Fruit fly (Drosophila melanogaster) whole organism, embryonic: ENCODE measurements around the gene Cat.

ENCODE experiments used
- Antp ChIP-seq: fragments of 200-800 bp; sonication (Bioruptor generic); optimal IDR thresholded peaks from 3 replicates; lab custom pipeline; 2016; ENCODE audit warnings: missing biosample characterization, missing genetic modification characterization
- Asciz ChIP-seq: fragments of 200-800 bp; sonication (Bioruptor generic); optimal IDR thresholded peaks from 2 replicates; lab custom pipeline; 2017; ENCODE audit warnings: missing biosample characterization, mild to moderate bottlenecking, missing genetic modification characterization, missing genetic modification reagents
- B-H1 ChIP-seq: fragments of 200-800 bp; sonication (Bioruptor generic); IDR thresholded peaks from 3 replicates; pipeline ENCODE4 v1.3.6; 2022; ENCODE audit warnings: missing biosample characterization, missing genetic modification characterization
- Blimp-1 ChIP-seq: fragments of 200-800 bp; sonication (Bioruptor generic); optimal IDR thresholded peaks from 3 replicates; lab custom pipeline; 2018; ENCODE audit warnings: missing biosample characterization, missing genetic modification characterization, mild to moderate bottlenecking, moderate library complexity, missing genetic modification reagents
- CG14050 ChIP-seq: fragments of 200-800 bp; sonication (Bioruptor generic); IDR thresholded peaks from 3 replicates; pipeline ENCODE4 v1.3.6; 2022; ENCODE audit warnings: missing biosample characterization, missing genetic modification characterization
- CG15269 ChIP-seq: fragments of 200-800 bp; sonication (Bioruptor generic); optimal IDR thresholded peaks from 2 replicates; lab custom pipeline; 2018; ENCODE audit warnings: missing biosample characterization, mild to moderate bottlenecking, missing genetic modification characterization, moderate library complexity
- CG15479 ChIP-seq: fragments of 200-800 bp; sonication (Bioruptor generic); optimal IDR thresholded peaks from 3 replicates; lab custom pipeline; 2019; ENCODE audit warnings: missing biosample characterization, mild to moderate bottlenecking, missing genetic modification characterization, moderate library complexity
- CG16779 ChIP-seq: fragments of 200-800 bp; sonication (Bioruptor generic); IDR thresholded peaks from 2 replicates; pipeline ENCODE4 v1.3.6; 2022; ENCODE audit warnings: missing biosample characterization, missing genetic modification characterization
- CG17612 ChIP-seq: fragments of 200-800 bp; sonication (Bioruptor generic); IDR thresholded peaks from 2 replicates; pipeline ENCODE4 v1.3.6; 2022; ENCODE audit warnings: missing biosample characterization, missing genetic modification characterization
- CG17802 ChIP-seq: fragments of 200-800 bp; sonication (Bioruptor generic); optimal IDR thresholded peaks from 2 replicates; lab custom pipeline; 2018; ENCODE audit warnings: missing biosample characterization, mild to moderate bottlenecking, missing genetic modification characterization, moderate library complexity
- CG1792 ChIP-seq: fragments of 200-800 bp; sonication (Bioruptor generic); optimal IDR thresholded peaks from 2 replicates; lab custom pipeline; 2016; ENCODE audit warnings: missing biosample characterization, missing genetic modification characterization
- CG3065 ChIP-seq: fragments of 200-800 bp; sonication (Bioruptor generic); optimal IDR thresholded peaks from 2 replicates; lab custom pipeline; 2016; ENCODE audit warnings: missing biosample characterization, missing genetic modification characterization
- CG31441 ChIP-seq: fragments of 200-800 bp; sonication (Bioruptor generic); IDR thresholded peaks from 2 replicates; pipeline ENCODE4 v1.3.6; 2022; ENCODE audit warnings: missing biosample characterization, missing genetic modification characterization
- CG4404 ChIP-seq: fragments of 200-800 bp; sonication (Bioruptor generic); IDR thresholded peaks from 2 replicates; pipeline ENCODE4 v1.3.6; 2022; ENCODE audit warnings: missing biosample characterization, missing genetic modification characterization
- CG4617 ChIP-seq: fragments of 200-800 bp; sonication (Bioruptor generic); optimal IDR thresholded peaks from 3 replicates; lab custom pipeline; 2016; ENCODE audit warnings: missing biosample characterization, missing genetic modification characterization, borderline replicate concordance
- CG8478 ChIP-seq: fragments of >200 bp; optimal IDR thresholded peaks from 2 replicates; lab custom pipeline; 2018
- CG9727 ChIP-seq: fragments of 200-800 bp; sonication (Bioruptor generic); optimal IDR thresholded peaks from 3 replicates; lab custom pipeline; 2017; ENCODE audit warnings: missing biosample characterization, mild to moderate bottlenecking, missing genetic modification characterization
- CHES-1-like ChIP-seq: fragments of 200-800 bp; sonication (Bioruptor generic); optimal IDR thresholded peaks from 2 replicates; lab custom pipeline; 2016; ENCODE audit warnings: missing biosample characterization, missing genetic modification characterization
- CkIIα-i1 ChIP-seq: fragments of 200-800 bp; sonication (Bioruptor generic); IDR thresholded peaks from 2 replicates; pipeline ENCODE4 v1.3.6; 2022; ENCODE audit warnings: missing biosample characterization, missing genetic modification characterization
- Dek ChIP-seq: fragments of 200-800 bp; sonication (Bioruptor generic); optimal IDR thresholded peaks from 3 replicates; lab custom pipeline; 2019; ENCODE audit warnings: missing biosample characterization, mild to moderate bottlenecking, missing genetic modification characterization, moderate library complexity
- Doc3 ChIP-seq: fragments of 200-800 bp; sonication (Bioruptor generic); IDR thresholded peaks from 3 replicates; pipeline ENCODE4 v1.3.6; 2022; ENCODE audit warnings: missing biosample characterization, missing genetic modification characterization; ENCODE audit not compliant: partially characterized antibody
- Dp ChIP-seq: fragments of 200-800 bp; sonication (Bioruptor generic); optimal IDR thresholded peaks from 2 replicates; lab custom pipeline; 2018; ENCODE audit warnings: missing biosample characterization, mild to moderate bottlenecking, missing genetic modification characterization, moderate library complexity
- E2f1 ChIP-seq: fragments of 200-800 bp; sonication (Bioruptor generic); IDR thresholded peaks from 2 replicates; pipeline ENCODE4 v1.3.6; 2022; ENCODE audit warnings: missing biosample characterization, missing genetic modification characterization
- E2f2 ChIP-seq: fragments of 200-800 bp; sonication (Bioruptor generic); IDR thresholded peaks from 2 replicates; pipeline ENCODE4 v1.3.6; 2022; ENCODE audit warnings: missing biosample characterization, missing genetic modification characterization
- HLH4C ChIP-seq: fragments of 200-800 bp; sonication (Bioruptor generic); IDR thresholded peaks from 3 replicates; pipeline ENCODE4 v1.3.6; 2022; ENCODE audit warnings: missing biosample characterization, missing genetic modification characterization; ENCODE audit not compliant: partially characterized antibody
- Kr ChIP-seq: fragments of 200-800 bp; sonication (Bioruptor generic); optimal IDR thresholded peaks from 2 replicates; lab custom pipeline; 2017; ENCODE audit warnings: missing biosample characterization, mild to moderate bottlenecking, missing genetic modification characterization
- Mes4 ChIP-seq: fragments of 200-800 bp; sonication (Bioruptor generic); optimal IDR thresholded peaks from 2 replicates; lab custom pipeline; 2016; ENCODE audit warnings: missing biosample characterization, missing genetic modification characterization
- NC2α ChIP-seq: fragments of 200-800 bp; sonication (Bioruptor generic); optimal IDR thresholded peaks from 2 replicates; lab custom pipeline; 2016; ENCODE audit warnings: missing biosample characterization, missing genetic modification characterization
- Nf-YA ChIP-seq: fragments of 200-800 bp; sonication (Bioruptor generic); IDR thresholded peaks from 2 replicates; pipeline ENCODE4 v1.3.6; 2022; ENCODE audit warnings: missing biosample characterization, missing genetic modification characterization
- Nf-YC ChIP-seq: fragments of 200-800 bp; optimal IDR thresholded peaks from 3 replicates; lab custom pipeline; 2019; ENCODE audit warnings: missing biosample characterization, mild to moderate bottlenecking, missing genetic modification characterization, moderate library complexity
- NfI ChIP-seq: fragments of 200-800 bp; sonication (Bioruptor generic); optimal IDR thresholded peaks from 3 replicates; lab custom pipeline; 2018; ENCODE audit warnings: missing biosample characterization, mild to moderate bottlenecking, missing genetic modification characterization, moderate library complexity
- Oli ChIP-seq: fragments of 200-800 bp; sonication (Bioruptor generic); optimal IDR thresholded peaks from 2 replicates; lab custom pipeline; 2018; ENCODE audit warnings: missing biosample characterization, mild to moderate bottlenecking, missing genetic modification characterization, moderate library complexity
- Rfx ChIP-seq: fragments of 200-800 bp; sonication (Bioruptor generic); IDR thresholded peaks from 2 replicates; pipeline ENCODE4 v1.3.6; 2022; ENCODE audit warnings: missing biosample characterization, missing genetic modification characterization
- Taf1 ChIP-seq: fragments of 200-800 bp; sonication (Bioruptor generic); IDR thresholded peaks from 2 replicates; pipeline ENCODE4 v1.3.6; 2022; ENCODE audit warnings: missing biosample characterization, missing genetic modification characterization
- YL-1 ChIP-seq: fragments of 200-800 bp; sonication (Bioruptor generic); optimal IDR thresholded peaks from 3 replicates; lab custom pipeline; 2017; ENCODE audit warnings: missing biosample characterization, mild to moderate bottlenecking, missing genetic modification characterization
- amos ChIP-seq: fragments of 200-800 bp; sonication (Bioruptor generic); IDR thresholded peaks from 2 replicates; pipeline ENCODE4 v1.3.6; 2022; ENCODE audit warnings: missing biosample characterization, missing genetic modification characterization; ENCODE audit not compliant: partially characterized antibody
- ato ChIP-seq: fragments of 200-800 bp; sonication (Bioruptor generic); IDR thresholded peaks from 2 replicates; pipeline ENCODE4 v1.3.6; 2022; ENCODE audit warnings: missing biosample characterization, missing genetic modification characterization; ENCODE audit not compliant: partially characterized antibody
- chif ChIP-seq, 2 experiments: fragments of 200-800 bp; sonication (Bioruptor generic); optimal IDR thresholded peaks; 3 replicates each; lab custom pipeline; 2016; ENCODE audit warnings: missing biosample characterization in 2 of 2, missing genetic modification characterization in 2 of 2
- da ChIP-seq: fragments of 200-800 bp; sonication (Bioruptor generic); optimal IDR thresholded peaks from 2 replicates; lab custom pipeline; 2016; ENCODE audit warnings: missing biosample characterization, missing genetic modification characterization
- dan ChIP-seq: fragments of 200-800 bp; sonication (Bioruptor generic); IDR thresholded peaks from 2 replicates; pipeline ENCODE4 v1.3.6; 2022; ENCODE audit warnings: missing biosample characterization, missing genetic modification characterization
- esg ChIP-seq: fragments of 200-800 bp; sonication (Bioruptor generic); conservative IDR thresholded peaks from 2 replicates; pipeline ENCODE4 v1.3.6; 2022; ENCODE audit warnings: missing biosample characterization, missing genetic modification characterization
- gce ChIP-seq: fragments of 200-800 bp; sonication (Bioruptor generic); IDR thresholded peaks from 3 replicates; pipeline ENCODE4 v1.3.6; 2022; ENCODE audit warnings: missing biosample characterization, missing genetic modification characterization
- gcm ChIP-seq: fragments of 200-800 bp; sonication (Bioruptor generic); optimal IDR thresholded peaks from 2 replicates; lab custom pipeline; 2019; ENCODE audit warnings: missing biosample characterization, mild to moderate bottlenecking, missing genetic modification characterization, moderate library complexity
- hkb ChIP-seq, 2 experiments: fragments of 200-800 bp in 1 of 2; fragments of >200 bp in 1 of 2; sonication (Bioruptor generic) in 1 of 2; IDR thresholded peaks in 1 of 2; optimal IDR thresholded peaks in 1 of 2; 2 replicates each; pipeline versions ENCODE4 v1.3.6 to Lab custom; 2017 to 2022; ENCODE audit warnings: missing biosample characterization in 1 of 2, missing genetic modification characterization in 1 of 2
- kay ChIP-seq: fragments of 200-800 bp; sonication (Bioruptor generic); optimal IDR thresholded peaks from 2 replicates; lab custom pipeline; 2016; ENCODE audit warnings: missing biosample characterization, missing genetic modification characterization
- p53 ChIP-seq: fragments of 200-800 bp; sonication (Bioruptor generic); optimal IDR thresholded peaks from 2 replicates; lab custom pipeline; 2016; ENCODE audit warnings: missing biosample characterization, missing genetic modification characterization
- pum ChIP-seq: fragments of 200-800 bp; sonication (Bioruptor generic); optimal IDR thresholded peaks from 2 replicates; lab custom pipeline; 2016; ENCODE audit warnings: missing biosample characterization, missing genetic modification characterization
- rib ChIP-seq: fragments of 200-800 bp; sonication (Bioruptor generic); IDR thresholded peaks from 2 replicates; pipeline ENCODE4 v1.3.6; 2022; ENCODE audit warnings: missing biosample characterization, missing genetic modification characterization
- slou ChIP-seq: fragments of 200-800 bp; sonication (Bioruptor generic); optimal IDR thresholded peaks from 3 replicates; lab custom pipeline; 2016; ENCODE audit warnings: missing biosample characterization, missing genetic modification characterization
- tap ChIP-seq: fragments of 200-800 bp; optimal IDR thresholded peaks from 3 replicates; lab custom pipeline; 2019; ENCODE audit warnings: missing biosample characterization, mild to moderate bottlenecking, missing genetic modification characterization, moderate library complexity
- zfh2 ChIP-seq: fragments of 200-800 bp; sonication (Bioruptor generic); optimal IDR thresholded peaks from 2 replicates; lab custom pipeline; 2016; ENCODE audit warnings: missing biosample characterization, missing genetic modification characterization

Cat gene

DNA sequence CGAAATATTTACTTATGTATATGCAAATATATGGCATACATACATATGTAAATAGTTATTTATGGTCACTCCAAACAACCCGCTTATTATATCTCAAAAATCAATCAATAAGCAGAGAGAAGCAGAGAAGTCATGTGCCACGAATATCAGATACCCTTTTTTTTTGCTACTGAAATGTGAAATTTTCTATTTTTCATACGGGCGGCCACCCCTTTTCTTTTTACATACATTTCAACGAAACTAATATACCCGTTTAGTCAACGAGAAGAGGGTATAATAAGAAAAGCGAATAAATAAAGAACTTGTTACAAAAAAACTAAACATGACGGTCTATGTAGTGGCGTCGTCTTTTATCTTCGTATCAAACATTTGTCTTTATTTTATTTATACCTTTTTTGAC is 37.8 kb upstream of the Cat start (continued):
- TF ChIP-seq amos, result no peak
- TF ChIP-seq pum (GFP tag; lab: Kevin White, UChicago), result peak; percentile 21
- no peak for TF ChIP-seq Taf1 (GFP tag; lab: Robert Waterston, UW)
- TF ChIP-seq CG9727 (GFP tag; lab: Kevin White, UChicago), result no peak
- peak; percentile 14 for TF ChIP-seq Mes4 (GFP tag; lab: Kevin White, UChicago)
- TF ChIP-seq CG4617 (GFP tag; lab: Kevin White, UChicago), result no peak
- TF ChIP-seq B-H1 (GFP tag; lab: Robert Waterston, UW), result peak; percentile 74; the same call in 2 of the 3 replicates
- no peak for TF ChIP-seq da (GFP tag; lab: Kevin White, UChicago)
- TF ChIP-seq dan (GFP tag; lab: Robert Waterston, UW), result no peak
- TF ChIP-seq Nf-YC (tag; lab: Kevin White, UChicago), result no peak
- TF ChIP-seq CG31441, result peak; percentile 58
- TF ChIP-seq CG1792 (GFP tag; lab: Kevin White, UChicago), result no peak
- TF ChIP-seq CG15269 (tag; lab: Kevin White, UChicago), result peak; percentile 83
- no peak for TF ChIP-seq CG3065 (GFP tag; lab: Kevin White, UChicago)
- peak; percentile 41 for TF ChIP-seq CHES-1-like (GFP tag; lab: Kevin White, UChicago)
- TF ChIP-seq chif (GFP tag; optimal IDR thresholded peaks at IDR 0.05; lab: Kevin White, UChicago), result peak; percentile 28 to 57
- TF ChIP-seq CG17612 (GFP tag; lab: Robert Waterston, UW), result no peak
- peak; percentile 57; the same call in 1 of the 3 replicates for TF ChIP-seq gce
- TF ChIP-seq p53 (GFP tag; lab: Kevin White, UChicago), result no peak
- no peak for TF ChIP-seq CG15479
- TF ChIP-seq CG17802, result no peak
- TF ChIP-seq Dek (tag; lab: Kevin White, UChicago), result peak; percentile 51
- TF ChIP-seq E2f1 (GFP tag; lab: Robert Waterston, UW), result peak; percentile 63
- TF ChIP-seq Blimp-1 (GFP tag; lab: Kevin White, UChicago), result peak; percentile 34
- TF ChIP-seq CG14050, result peak; percentile 75
- no peak for TF ChIP-seq NC2α
- no peak for TF ChIP-seq ato (GFP tag; lab: Robert Waterston, UW)
- TF ChIP-seq Doc3 (GFP tag; lab: Robert Waterston, UW), result no peak
- TF ChIP-seq HLH4C, result peak; percentile 61; the same call in 2 of the 3 replicates
- TF ChIP-seq zfh2 (GFP tag; lab: Kevin White, UChicago), result peak; percentile 3
- peak; percentile 61 for TF ChIP-seq Asciz (GFP tag; lab: Kevin White, UChicago)
- TF ChIP-seq kay, result no peak
- peak; percentile 55 for TF ChIP-seq NfI (GFP tag; lab: Kevin White, UChicago)
- peak; percentile 76 for TF ChIP-seq Oli (tag; lab: Kevin White, UChicago)
- no peak for TF ChIP-seq rib
- no peak for TF ChIP-seq slou
- no peak for TF ChIP-seq YL-1 (GFP tag; lab: Kevin White, UChicago)
- TF ChIP-seq tap (tag; lab: Kevin White, UChicago), result peak; percentile 52
- TF ChIP-seq Nf-YA, result 0 out of 2 replicates have a peak, but pooled peaks have one; percentile 42
- peak; percentile 13 for TF ChIP-seq Antp (GFP tag; lab: Kevin White, UChicago)
- TF ChIP-seq CG16779 (GFP tag; lab: Robert Waterston, UW), result no peak
- TF ChIP-seq Kr (GFP tag; lab: Kevin White, UChicago), result no peak
- no peak for TF ChIP-seq Dp
- no peak for TF ChIP-seq hkb (optimal IDR thresholded peaks at IDR 0.05; lab: Kevin White, UChicago)
- TF ChIP-seq hkb (GFP tag; IDR thresholded peaks at IDR 0.05; lab: Robert Waterston, UW), result peak; percentile 85
- no peak for TF ChIP-seq CG4404 (GFP tag; lab: Robert Waterston, UW)
- TF ChIP-seq Rfx, result peak; percentile 68
- peak; percentile 80 for TF ChIP-seq esg
- TF ChIP-seq gcm, result peak; percentile 59
- no peak for TF ChIP-seq CkIIα-i1 (GFP tag; lab: Robert Waterston, UW)
- TF ChIP-seq CG8478, result no peak
- TF ChIP-seq E2f2 (GFP tag; lab: Robert Waterston, UW), result peak; percentile 50
